Worm (Caenorhabditis elegans) whole organism, young adult: Measurements from ENCODE around the gene tpk-1.

Source experiments
- Y67H2A.10 ChIP-seq: fragments of 200-800 bp; sonication (Bioruptor generic); conservative IDR thresholded peaks from 2 replicates; pipeline ENCODE4 v1.3.6; 2022; ENCODE audit warnings: missing genetic modification reagents, missing genetic modification characterization, missing compliant biosample characterization
- dpl-1 ChIP-seq: fragments of 150-350 bp; optimal IDR thresholded peaks from 2 replicates; lab custom pipeline; 2014; ENCODE audit warnings: missing biosample characterization, missing genetic modification reagents, missing genetic modification characterization
- pbrm-1 ChIP-seq: fragments of 200-800 bp; sonication (Bioruptor generic); IDR thresholded peaks from 2 replicates; pipeline ENCODE4 v1.3.6; 2022; ENCODE audit warnings: missing genetic modification reagents, missing genetic modification characterization, missing compliant biosample characterization
- rpc-1 ChIP-seq, 2 experiments: fragments of 150-350 bp in 1 of 2; sonication (generic microtip) in 1 of 2; optimal IDR thresholded peaks; 2 replicates each; lab custom pipeline; 2014 to 2018; ENCODE audit warnings: missing biosample characterization in 1 of 2, missing genetic modification characterization in 1 of 2, missing genetic modification reagents in 1 of 2, missing genotype in 1 of 2
- sea-2 ChIP-seq: fragments of 200-800 bp; sonication (Bioruptor generic); IDR thresholded peaks from 2 replicates; pipeline ENCODE4 v1.3.6; 2022; ENCODE audit warnings: missing genetic modification characterization, missing compliant biosample characterization
- unc-62 ChIP-seq: fragments of 150-350 bp; optimal IDR thresholded peaks from 2 replicates; lab custom pipeline; 2014; ENCODE audit warnings: missing biosample characterization, missing genetic modification reagents, missing genetic modification characterization

- TF ChIP-seq unc-62 (GFP tag; lab: Kevin White, UChicago) (no peak), rpc-1 (optimal IDR thresholded peaks at IDR 0.05; lab: Kevin White, UChicago) (no peak), rpc-1 (tag; optimal IDR thresholded peaks at IDR 0.05; lab: Kevin White, UChicago) (no peak), dpl-1 (GFP tag; lab: Kevin White, UChicago) (no peak), Y67H2A.10 (GFP tag; lab: Robert Waterston, UW) (no peak), sea-2 (no peak), pbrm-1 (no peak)
Observed at ce11 chrIII:8949147-8949546, 37.2 kb downstream of the tpk-1 start.
